Worm (Caenorhabditis elegans) whole organism, L4/young adult: ENCODE results near the gene F37C12.18.

Experiments
- dao-5 ChIP-seq: sonication (generic microtip); optimal IDR thresholded peaks from 2 replicates; lab custom pipeline; 2016; ENCODE audit warnings: missing genotype, missing genetic modification characterization, moderate library complexity, missing compliant biosample characterization
- him-1 ChIP-seq: sonication (generic microtip); optimal IDR thresholded peaks from 2 replicates; lab custom pipeline; 2016; ENCODE audit warnings: missing genotype, missing genetic modification reagents, missing genetic modification characterization, missing compliant biosample characterization

DNA sequence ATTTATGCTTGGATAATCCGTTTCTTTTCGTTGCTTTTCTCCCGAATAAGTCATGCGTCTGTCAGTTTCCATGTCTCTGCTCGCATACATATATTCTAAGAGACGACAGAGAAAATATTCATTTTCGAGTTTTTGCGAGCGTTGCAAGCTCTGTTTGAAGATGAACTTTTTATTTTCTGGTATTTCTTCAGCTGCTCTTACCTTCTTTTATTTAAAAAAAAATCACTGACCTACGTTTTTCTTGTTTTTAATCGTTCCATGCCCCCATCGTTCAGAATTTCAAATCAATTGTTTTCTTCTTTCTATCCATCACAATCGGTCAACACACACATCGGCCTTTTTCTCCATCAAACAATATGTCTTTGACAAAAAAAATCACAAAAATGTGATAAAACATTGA, 15.3 kb upstream of the F37C12.18 start:
- no peak for TF ChIP-seq him-1 (tag; lab: Kevin White, UChicago)
- no peak for TF ChIP-seq dao-5 (tag; lab: Kevin White, UChicago)
